Worm (Caenorhabditis elegans) whole organism, L4 larva: ENCODE data around the gene C10E2.5.

Experiments used
- fkh-10 ChIP-seq: fragments of 150-350 bp; optimal IDR thresholded peaks from 2 replicates; lab custom pipeline; 2014; ENCODE audit warnings: missing biosample characterization, missing genetic modification reagents, missing genetic modification characterization
- hlh-11 ChIP-seq: fragments of 200-800 bp; sonication (Bioruptor generic); optimal IDR thresholded peaks from 2 replicates; lab custom pipeline; 2018; ENCODE audit warnings: mild to moderate bottlenecking, missing genetic modification characterization, missing compliant biosample characterization
- hlh-30 ChIP-seq: sonication (generic microtip); optimal IDR thresholded peaks from 2 replicates; lab custom pipeline; 2017; ENCODE audit warnings: antibody characterized with exemption, mild to moderate bottlenecking, missing genetic modification characterization, missing compliant biosample characterization; ENCODE audit not compliant: insufficient read depth
- jun-1 ChIP-seq: fragments of 150-350 bp; optimal IDR thresholded peaks from 2 replicates; lab custom pipeline; 2014; ENCODE audit warnings: missing biosample characterization, missing genetic modification reagents, missing genetic modification characterization
- lin-13 ChIP-seq: fragments of 150-350 bp; optimal IDR thresholded peaks from 2 replicates; lab custom pipeline; 2014; ENCODE audit warnings: missing biosample characterization, missing genetic modification reagents, missing genetic modification characterization
- mes-2 ChIP-seq: sonication (generic microtip); optimal IDR thresholded peaks from 2 replicates; lab custom pipeline; 2016; ENCODE audit warnings: missing genotype, mild to moderate bottlenecking, missing genetic modification characterization, missing compliant biosample characterization; ENCODE audit not compliant: poor library complexity, severe bottlenecking
- nhr-25 ChIP-seq: sonication (generic microtip); optimal IDR thresholded peaks from 2 replicates; lab custom pipeline; 2017; ENCODE audit warnings: missing genetic modification characterization, mild to moderate bottlenecking, missing compliant biosample characterization, antibody characterized with exemption, moderate library complexity, borderline replicate concordance; ENCODE audit not compliant: insufficient read depth
- nhr-42 ChIP-seq: fragments of 200-800 bp; sonication (Bioruptor generic); IDR thresholded peaks from 2 replicates; pipeline ENCODE4 v1.3.6; 2022; ENCODE audit warnings: missing genetic modification characterization, missing compliant biosample characterization
- nhr-6 ChIP-seq: fragments of 150-350 bp; optimal IDR thresholded peaks from 2 replicates; lab custom pipeline; 2014; ENCODE audit warnings: missing biosample characterization, missing genetic modification characterization
- nhr-77 ChIP-seq: fragments of 150-350 bp; optimal IDR thresholded peaks from 2 replicates; lab custom pipeline; 2014; ENCODE audit warnings: missing biosample characterization, missing genetic modification characterization
- pha-4 ChIP-seq, 2 experiments: fragments of 150-350 bp in 1 of 2; fragments of 200-800 bp in 1 of 2; sonication (Bioruptor generic) in 1 of 2; IDR thresholded peaks in 1 of 2; optimal IDR thresholded peaks in 1 of 2; 2 replicates each; pipeline versions ENCODE4 v1.3.6 to Lab custom; 2014 to 2022; ENCODE audit warnings: missing genetic modification characterization in 2 of 2, missing genetic modification reagents in 2 of 2, missing biosample characterization in 1 of 2, missing compliant biosample characterization in 1 of 2
- unc-62 ChIP-seq, 3 experiments: fragments of 150-350 bp in 1 of 3; sonication (generic microtip); optimal IDR thresholded peaks in 2 of 3; peaks in 1 of 3; 1 replicate in 1 of 3; 2 replicates in 2 of 3; lab custom pipeline; 2014 to 2017; ENCODE audit warnings: missing biosample characterization in 3 of 3, missing genetic modification characterization in 3 of 3, missing genetic modification reagents in 3 of 3, missing genotype in 1 of 3
- vab-7 ChIP-seq: fragments of 200-800 bp; sonication (Bioruptor generic); IDR thresholded peaks from 2 replicates; pipeline ENCODE4 v1.3.6; 2022; ENCODE audit warnings: missing genetic modification reagents, missing genetic modification characterization, missing compliant biosample characterization

DNA sequence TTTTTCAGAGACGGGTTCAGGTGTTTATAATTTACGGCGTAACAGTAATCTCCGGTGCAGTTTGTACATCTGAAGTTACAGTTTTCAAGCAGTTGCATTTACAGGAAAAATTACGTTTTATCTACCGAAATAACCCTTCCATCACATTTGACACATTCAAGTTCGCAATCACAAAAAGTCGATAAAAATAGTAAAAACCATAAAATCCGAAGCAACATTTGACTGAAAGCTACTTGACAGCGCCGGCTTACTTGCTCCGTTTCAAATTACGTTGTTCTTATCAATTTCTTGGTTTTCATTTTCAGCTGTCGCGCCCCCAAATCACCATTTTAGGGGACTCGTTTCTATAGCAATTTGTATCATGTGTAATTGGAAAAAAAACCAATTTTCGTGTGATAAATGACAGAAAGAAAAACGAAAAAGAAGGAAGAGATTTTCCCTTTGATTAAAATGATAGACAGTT, 28.5 kb upstream of the C10E2.5 start, which contains the start of gene T01C8.3:
- TF ChIP-seq mes-2 (tag; lab: Kevin White, UChicago) (no peak), unc-62 (GFP tag; optimal IDR thresholded peaks at IDR 0.05 in 1 of 2; lab: Kevin White, UChicago) (peak in 1 of 2 experiments; percentile 86), unc-62 (tag; optimal IDR thresholded peaks at IDR 0.05; lab: Kevin White, UChicago) (no peak), vab-7 (no peak), nhr-42 (no peak), hlh-30 (tag; lab: Kevin White, UChicago) (no peak), jun-1 (tag; lab: Kevin White, UChicago) (no peak), nhr-6 (tag; lab: Kevin White, UChicago) (no peak), pha-4 (GFP tag; IDR thresholded peaks at IDR 0.05; lab: Robert Waterston, UW) (no peak), pha-4 (tag; optimal IDR thresholded peaks at IDR 0.05; lab: Kevin White, UChicago) (no peak), nhr-25 (no peak), hlh-11 (peak; percentile 8), fkh-10 (no peak), lin-13 (GFP tag; lab: Kevin White, UChicago) (no peak), nhr-77 (tag; lab: Kevin White, UChicago) (no peak)
